ENCODE assay signal across 3 worm cellular contexts in genomic region chrV:17315063-17315462, ce11.
TF ChIP-seq lines count a peak whose summit lies in the region.

Gene F31E9.6 (minus strand): TSS chrV:17315153.

TF ChIP-seq in whole organism, L1 larva, 84 proteins besides CTCF, POLR2A, EP300 and RAD21:
- TF ChIP-seq efl-1 (optimal IDR thresholded peaks at IDR 0.05; lab: Kevin White, UChicago) (peak; percentile 9 to 46), efl-1 (GFP tag; optimal IDR thresholded peaks at IDR 0.05 in 1 of 2; lab: Kevin White, UChicago) (peak in 1 of 2 experiments; percentile 87), lin-35 (GFP tag; optimal IDR thresholded peaks at IDR 0.05; lab: Kevin White, UChicago) (no peak)

TF ChIP-seq in whole organism, L4 larva, 104 proteins besides CTCF, POLR2A, EP300 and RAD21:
- TF ChIP-seq hif-1 (tag; optimal IDR thresholded peaks at IDR 0.05; lab: Kevin White, UChicago), result no peak
- peak; percentile 90 for TF ChIP-seq duxl-1 (tag; optimal IDR thresholded peaks at IDR 0.05; lab: Kevin White, UChicago; ENCODE audit: poor library complexity)

TF ChIP-seq in whole organism, young adult, 124 proteins besides CTCF, POLR2A, EP300 and RAD21:
- peak; percentile 81 for TF ChIP-seq hmg-1.2 (GFP tag; IDR thresholded peaks at IDR 0.05; lab: Robert Waterston, UW)
- TF ChIP-seq dpl-1 (GFP tag; optimal IDR thresholded peaks at IDR 0.05; lab: Kevin White, UChicago), result no peak
- no peak for TF ChIP-seq D2030.7 (GFP tag; IDR thresholded peaks at IDR 0.05; lab: Robert Waterston, UW)
- TF ChIP-seq snpc-4 (GFP tag; optimal IDR thresholded peaks at IDR 0.05; lab: Kevin White, UChicago), result no peak
- TF ChIP-seq snpc-4 (tag; optimal IDR thresholded peaks at IDR 0.05; lab: Kevin White, UChicago), result peak in 1 of 4 experiments; percentile 17
- TF ChIP-seq nfyb-1 (GFP tag; IDR thresholded peaks at IDR 0.05; lab: Robert Waterston, UW), result no peak
- TF ChIP-seq sea-2 (GFP tag; IDR thresholded peaks at IDR 0.05; lab: Robert Waterston, UW), result no peak
- no peak for TF ChIP-seq F49E8.2 (tag; optimal IDR thresholded peaks at IDR 0.05; lab: Kevin White, UChicago; ENCODE audit: insufficient read depth)
- no peak for TF ChIP-seq unc-62 (GFP tag; optimal IDR thresholded peaks at IDR 0.05; lab: Kevin White, UChicago)
- TF ChIP-seq F39B2.1 (GFP tag; IDR thresholded peaks at IDR 0.05; lab: Robert Waterston, UW), result no peak
- no peak for TF ChIP-seq C06A6.2 (GFP tag; conservative IDR thresholded peaks at IDR 0.05; lab: Robert Waterston, UW)
